Fruit fly (Drosophila melanogaster) whole organism, embryonic: ENCODE data around the gene CG7295.

ENCODE experiments used
- Awh ChIP-seq: fragments of 200-800 bp; sonication (Bioruptor generic); IDR thresholded peaks from 2 replicates; pipeline ENCODE4, ENCODE4 v1.3.6; 2022; ENCODE audit warnings: missing biosample characterization, missing genetic modification characterization
- CG10209 ChIP-seq: fragments of 200-800 bp; sonication (Bioruptor generic); optimal IDR thresholded peaks from 3 replicates; lab custom pipeline; 2017; ENCODE audit warnings: missing biosample characterization, mild to moderate bottlenecking, missing genetic modification characterization, missing genetic modification reagents
- CG10654 ChIP-seq: fragments of 200-800 bp; sonication (Bioruptor generic); optimal IDR thresholded peaks from 2 replicates; lab custom pipeline; 2016; ENCODE audit warnings: missing biosample characterization, missing genetic modification characterization
- CG11247 ChIP-seq: fragments of 200-800 bp; sonication (Bioruptor generic); IDR thresholded peaks from 2 replicates; pipeline ENCODE4 v1.3.6; 2022; ENCODE audit warnings: missing biosample characterization, missing genetic modification characterization
- CG12659 ChIP-seq: fragments of 200-800 bp; sonication (Bioruptor generic); optimal IDR thresholded peaks from 3 replicates; lab custom pipeline; 2017; ENCODE audit warnings: mild to moderate bottlenecking, missing biosample characterization, missing genetic modification reagents, missing genetic modification characterization
- CG12769 ChIP-seq: fragments of 200-800 bp; sonication (Bioruptor generic); optimal IDR thresholded peaks from 2 replicates; lab custom pipeline; 2019; ENCODE audit warnings: missing biosample characterization, mild to moderate bottlenecking, missing genetic modification characterization, moderate library complexity
- CG14441 ChIP-seq: fragments of 200-800 bp; sonication (Bioruptor generic); IDR thresholded peaks from 2 replicates; pipeline ENCODE4 v1.3.6; 2022; ENCODE audit warnings: missing biosample characterization, missing genetic modification characterization
- CG14667 ChIP-seq: fragments of 200-800 bp; sonication (Bioruptor generic); IDR thresholded peaks from 2 replicates; pipeline ENCODE4 v1.3.6; 2022; ENCODE audit warnings: missing biosample characterization, missing genetic modification characterization
- CG15696 ChIP-seq: fragments of 200-800 bp; sonication (Bioruptor generic); optimal IDR thresholded peaks from 2 replicates; lab custom pipeline; 2019; ENCODE audit warnings: missing biosample characterization, mild to moderate bottlenecking, missing genetic modification characterization, moderate library complexity
- CG1603 ChIP-seq: fragments of 200-800 bp; sonication (Bioruptor generic); optimal IDR thresholded peaks from 2 replicates; lab custom pipeline; 2019; ENCODE audit warnings: missing biosample characterization, mild to moderate bottlenecking, missing genetic modification characterization, moderate library complexity
- CG16779 ChIP-seq: fragments of 200-800 bp; sonication (Bioruptor generic); IDR thresholded peaks from 2 replicates; pipeline ENCODE4 v1.3.6; 2022; ENCODE audit warnings: missing biosample characterization, missing genetic modification characterization
- CG17385 ChIP-seq: fragments of 200-800 bp; sonication (Bioruptor generic); optimal IDR thresholded peaks from 3 replicates; lab custom pipeline; 2018; ENCODE audit warnings: missing biosample characterization, mild to moderate bottlenecking, missing genetic modification characterization
- CG18262 ChIP-seq: fragments of 200-800 bp; optimal IDR thresholded peaks from 3 replicates; lab custom pipeline; 2019; ENCODE audit warnings: missing biosample characterization, mild to moderate bottlenecking, missing genetic modification characterization, moderate library complexity
- CG2678 ChIP-seq: fragments of 200-800 bp; sonication (Bioruptor generic); optimal IDR thresholded peaks from 3 replicates; lab custom pipeline; 2019; ENCODE audit warnings: missing biosample characterization, mild to moderate bottlenecking, missing genetic modification characterization, moderate library complexity
- CG2875 ChIP-seq: fragments of 200-800 bp; sonication (Bioruptor generic); optimal IDR thresholded peaks from 2 replicates; lab custom pipeline; 2017; ENCODE audit warnings: missing biosample characterization, mild to moderate bottlenecking, missing genetic modification characterization, missing genetic modification reagents
- CG31441 ChIP-seq: fragments of 200-800 bp; sonication (Bioruptor generic); IDR thresholded peaks from 2 replicates; pipeline ENCODE4 v1.3.6; 2022; ENCODE audit warnings: missing biosample characterization, missing genetic modification characterization
- CG33213 ChIP-seq: fragments of 200-800 bp; sonication (Bioruptor generic); optimal IDR thresholded peaks from 3 replicates; lab custom pipeline; 2016; ENCODE audit warnings: missing biosample characterization, missing genetic modification characterization
- CG42726 ChIP-seq: fragments of 200-800 bp; sonication (Bioruptor generic); IDR thresholded peaks from 2 replicates; pipeline ENCODE4 v1.3.6; 2022; ENCODE audit warnings: missing biosample characterization, missing genetic modification characterization; ENCODE audit not compliant: partially characterized antibody
- CG6254 ChIP-seq: fragments of 200-800 bp; sonication (Bioruptor generic); optimal IDR thresholded peaks from 3 replicates; lab custom pipeline; 2017; ENCODE audit warnings: mild to moderate bottlenecking, missing biosample characterization, missing genetic modification reagents, missing genetic modification characterization
- CG6854 ChIP-seq: fragments of 200-800 bp; sonication (Bioruptor generic); optimal IDR thresholded peaks from 3 replicates; lab custom pipeline; 2017; ENCODE audit warnings: missing biosample characterization, mild to moderate bottlenecking, missing genetic modification characterization
- CG7372 ChIP-seq: fragments of 200-800 bp; sonication (Bioruptor generic); IDR thresholded peaks from 2 replicates; pipeline ENCODE4 v1.3.6; 2022; ENCODE audit warnings: missing biosample characterization, missing genetic modification characterization
- CG7839 ChIP-seq: fragments of 200-800 bp; sonication (Bioruptor generic); optimal IDR thresholded peaks from 3 replicates; lab custom pipeline; 2018; ENCODE audit warnings: missing biosample characterization, mild to moderate bottlenecking, missing genetic modification characterization, moderate library complexity
- CG8281 ChIP-seq: fragments of 200-800 bp; sonication (Bioruptor generic); optimal IDR thresholded peaks from 2 replicates; lab custom pipeline; 2018; ENCODE audit warnings: missing biosample characterization, mild to moderate bottlenecking, missing genetic modification characterization, moderate library complexity
- CG8290 ChIP-seq, 3 experiments: fragments of 200-800 bp; sonication (Bioruptor generic); optimal IDR thresholded peaks; 2 replicates each; lab custom pipeline; 2016 to 2019; ENCODE audit warnings: missing biosample characterization in 3 of 3, missing genetic modification characterization in 3 of 3, mild to moderate bottlenecking in 2 of 3, moderate library complexity in 1 of 3
- CG8944 ChIP-seq: fragments of 200-800 bp; sonication (Bioruptor generic); optimal IDR thresholded peaks from 3 replicates; lab custom pipeline; 2016; ENCODE audit warnings: missing biosample characterization, missing genetic modification characterization
- CoRest ChIP-seq: fragments of 200-800 bp; sonication (Bioruptor generic); optimal IDR thresholded peaks from 3 replicates; lab custom pipeline; 2018; ENCODE audit warnings: missing biosample characterization, mild to moderate bottlenecking, missing genetic modification characterization, moderate library complexity
- CrebB ChIP-seq: fragments of 200-800 bp; sonication (Bioruptor generic); optimal IDR thresholded peaks from 3 replicates; lab custom pipeline; 2018; ENCODE audit warnings: missing biosample characterization, mild to moderate bottlenecking, missing genetic modification characterization
- D19A ChIP-seq: fragments of 200-800 bp; optimal IDR thresholded peaks from 3 replicates; lab custom pipeline; 2019; ENCODE audit warnings: missing biosample characterization, mild to moderate bottlenecking, missing genetic modification characterization, moderate library complexity
- Ets65A ChIP-seq: fragments of 200-800 bp; sonication (Bioruptor generic); peaks from one replicate; lab custom pipeline; 2016; ENCODE audit warnings: missing biosample characterization, missing genetic modification characterization
- Ets97D ChIP-seq: fragments of 200-800 bp; sonication (Bioruptor generic); optimal IDR thresholded peaks from 3 replicates; lab custom pipeline; 2016; ENCODE audit warnings: missing biosample characterization, missing genetic modification characterization
- H15 ChIP-seq: fragments of 200-800 bp; sonication (Bioruptor generic); IDR thresholded peaks from 3 replicates; pipeline ENCODE4 v1.3.6; 2022; ENCODE audit warnings: missing biosample characterization, missing genetic modification characterization
- HLH3B ChIP-seq: fragments of 200-800 bp; sonication (Bioruptor generic); IDR thresholded peaks from 2 replicates; pipeline ENCODE4 v1.3.6; 2022; ENCODE audit warnings: missing biosample characterization, missing genetic modification characterization
- HmgD ChIP-seq: fragments of 200-800 bp; sonication (Bioruptor generic); optimal IDR thresholded peaks from 3 replicates; lab custom pipeline; 2016; ENCODE audit warnings: missing biosample characterization, missing genetic modification characterization
- Hr3 ChIP-seq: fragments of 200-800 bp; sonication (Bioruptor generic); optimal IDR thresholded peaks from 3 replicates; lab custom pipeline; 2016; ENCODE audit warnings: missing biosample characterization, missing genetic modification characterization
- MBD-R2 ChIP-seq: fragments of 200-800 bp; sonication (Bioruptor generic); IDR thresholded peaks from 2 replicates; pipeline ENCODE4 v1.3.6; 2022; ENCODE audit warnings: missing biosample characterization, missing genetic modification characterization
- NC2α ChIP-seq: fragments of 200-800 bp; sonication (Bioruptor generic); optimal IDR thresholded peaks from 2 replicates; lab custom pipeline; 2016; ENCODE audit warnings: missing biosample characterization, missing genetic modification characterization
- Oli ChIP-seq: fragments of 200-800 bp; sonication (Bioruptor generic); optimal IDR thresholded peaks from 2 replicates; lab custom pipeline; 2018; ENCODE audit warnings: missing biosample characterization, mild to moderate bottlenecking, missing genetic modification characterization, moderate library complexity
- Taf1 ChIP-seq: fragments of 200-800 bp; sonication (Bioruptor generic); IDR thresholded peaks from 2 replicates; pipeline ENCODE4 v1.3.6; 2022; ENCODE audit warnings: missing biosample characterization, missing genetic modification characterization
- Xrp1 ChIP-seq: fragments of 200-800 bp; sonication (Bioruptor generic); IDR thresholded peaks from 2 replicates; pipeline ENCODE4 v1.3.6; 2022; ENCODE audit warnings: missing biosample characterization, missing genetic modification characterization
- ci ChIP-seq: fragments of 200-800 bp; sonication (Bioruptor generic); IDR thresholded peaks from 3 replicates; pipeline ENCODE4 v1.3.6; 2022; ENCODE audit warnings: missing biosample characterization, missing genetic modification characterization
- dm ChIP-seq: fragments of 200-800 bp; sonication (Bioruptor generic); optimal IDR thresholded peaks from 3 replicates; lab custom pipeline; 2016; ENCODE audit warnings: missing biosample characterization, missing genetic modification characterization
- gem ChIP-seq: fragments of 200-800 bp; sonication (Bioruptor generic); optimal IDR thresholded peaks from 2 replicates; lab custom pipeline; 2019; ENCODE audit warnings: missing biosample characterization, mild to moderate bottlenecking, missing genetic modification characterization, moderate library complexity
- gsb ChIP-seq: fragments of 200-800 bp; sonication (Bioruptor generic); IDR thresholded peaks from 2 replicates; pipeline ENCODE4 v1.3.6; 2022; ENCODE audit warnings: missing biosample characterization, missing genetic modification characterization
- lilli ChIP-seq: fragments of 200-800 bp; sonication (Bioruptor generic); optimal IDR thresholded peaks from 3 replicates; lab custom pipeline; 2016; ENCODE audit warnings: missing biosample characterization, missing genetic modification characterization
- luna ChIP-seq: fragments of 200-800 bp; sonication (Bioruptor generic); optimal IDR thresholded peaks from 2 replicates; lab custom pipeline; 2016; ENCODE audit warnings: missing biosample characterization, missing genetic modification characterization
- nmo ChIP-seq: fragments of 200-800 bp; sonication (Bioruptor generic); optimal IDR thresholded peaks from 2 replicates; lab custom pipeline; 2018; ENCODE audit warnings: missing biosample characterization, mild to moderate bottlenecking, missing genetic modification characterization, moderate library complexity
- oc ChIP-seq: fragments of 200-800 bp; sonication (Bioruptor generic); optimal IDR thresholded peaks from 2 replicates; lab custom pipeline; 2018; ENCODE audit warnings: missing biosample characterization, mild to moderate bottlenecking, missing genetic modification characterization, moderate library complexity
- pb ChIP-seq: fragments of 200-800 bp; sonication (Bioruptor generic); optimal IDR thresholded peaks from 3 replicates; lab custom pipeline; 2016; ENCODE audit warnings: missing biosample characterization, missing genetic modification characterization
- sens ChIP-seq: fragments of 200-800 bp; sonication (Bioruptor generic); peaks from one replicate; lab custom pipeline; 2016; ENCODE audit warnings: missing biosample characterization, missing genetic modification characterization
- sim ChIP-seq: fragments of 200-800 bp; sonication (Bioruptor generic); IDR thresholded peaks from 2 replicates; pipeline ENCODE4 v1.3.6; 2022; ENCODE audit warnings: missing biosample characterization, missing genetic modification characterization
- zfh2 ChIP-seq: fragments of 200-800 bp; sonication (Bioruptor generic); optimal IDR thresholded peaks from 2 replicates; lab custom pipeline; 2016; ENCODE audit warnings: missing biosample characterization, missing genetic modification characterization

CG7295 gene

dm6 chr2L:1916461-1916860 is 46.9 kb downstream of the CG7295 start (continued):
- TF ChIP-seq CG6254 (GFP tag; lab: Kevin White, UChicago) (peak; percentile 30), CG2875 (GFP tag; lab: Kevin White, UChicago) (peak; percentile 8), D19A (no peak), CG17385 (GFP tag; lab: Kevin White, UChicago) (peak; percentile 46), CG15696 (no peak), sim (GFP tag; lab: Robert Waterston, UW) (peak; percentile 36; the same call in 1 of the 2 replicates), CG8290 (GFP tag; optimal IDR thresholded peaks at IDR 0.05; lab: Kevin White, UChicago) (no peak), CG8290 (tag; optimal IDR thresholded peaks at IDR 0.05; lab: Kevin White, UChicago) (peak in 1 of 2 experiments; percentile 26), NC2α (GFP tag; lab: Kevin White, UChicago) (no peak), Oli (tag; lab: Kevin White, UChicago) (peak; percentile 50), lilli (GFP tag; lab: Kevin White, UChicago) (peak; percentile 12), Taf1 (GFP tag; lab: Robert Waterston, UW) (no peak), CG12769 (peak; percentile 39), CG33213 (GFP tag; lab: Kevin White, UChicago) (no peak), CG6854 (GFP tag; lab: Kevin White, UChicago) (no peak), CG11247 (GFP tag; lab: Robert Waterston, UW) (0 out of 2 replicates have a peak, but pooled peaks have one; percentile 17), CG14441 (peak; percentile 70), CG8281 (no peak), CG16779 (GFP tag; lab: Robert Waterston, UW) (no peak), luna (GFP tag; lab: Kevin White, UChicago) (no peak), CG8944 (peak; percentile 10), sens (GFP tag; lab: Kevin White, UChicago) (peak; percentile 85), HmgD (GFP tag; lab: Kevin White, UChicago) (no peak), CG10209 (peak; percentile 20), CG31441 (GFP tag; lab: Robert Waterston, UW) (peak; percentile 63), CG18262 (tag; lab: Kevin White, UChicago) (peak; percentile 56), CoRest (tag; lab: Kevin White, UChicago) (no peak), CG7839 (tag; lab: Kevin White, UChicago) (peak; percentile 6), Hr3 (peak; percentile 45), Xrp1 (GFP tag; lab: Robert Waterston, UW) (peak; percentile 72), MBD-R2 (GFP tag; lab: Robert Waterston, UW) (no peak), CG7372 (GFP tag; lab: Robert Waterston, UW) (0 out of 2 replicates have a peak, but pooled peaks have one; percentile 17), CG14667 (peak; percentile 35; the same call in 1 of the 2 replicates), CG1603 (tag; lab: Kevin White, UChicago) (peak; percentile 68), Ets97D (GFP tag; lab: Kevin White, UChicago) (no peak), H15 (GFP tag; lab: Robert Waterston, UW) (peak; percentile 67; the same call in 2 of the 3 replicates), Awh (peak; percentile 69), pb (GFP tag; lab: Kevin White, UChicago) (no peak), CrebB (tag; lab: Kevin White, UChicago) (no peak), dm (GFP tag; lab: Kevin White, UChicago) (no peak), CG10654 (peak; percentile 8), gsb (GFP tag; lab: Robert Waterston, UW) (no peak), CG2678 (peak; percentile 60), CG42726 (GFP tag; lab: Robert Waterston, UW) (no peak), oc (peak; percentile 43), CG12659 (peak; percentile 0), nmo (GFP tag; lab: Kevin White, UChicago) (peak; percentile 49), ci (GFP tag; lab: Robert Waterston, UW) (peak; percentile 89), zfh2 (GFP tag; lab: Kevin White, UChicago) (no peak), HLH3B (GFP tag; lab: Robert Waterston, UW) (0 out of 2 replicates have a peak, but pooled peaks have one; percentile 53), gem (tag; lab: Kevin White, UChicago) (peak; percentile 68), Ets65A (peak; percentile 81)
